Worm (Caenorhabditis elegans): Measurements from ENCODE around the gene Y7A5A.3.

DNA sequence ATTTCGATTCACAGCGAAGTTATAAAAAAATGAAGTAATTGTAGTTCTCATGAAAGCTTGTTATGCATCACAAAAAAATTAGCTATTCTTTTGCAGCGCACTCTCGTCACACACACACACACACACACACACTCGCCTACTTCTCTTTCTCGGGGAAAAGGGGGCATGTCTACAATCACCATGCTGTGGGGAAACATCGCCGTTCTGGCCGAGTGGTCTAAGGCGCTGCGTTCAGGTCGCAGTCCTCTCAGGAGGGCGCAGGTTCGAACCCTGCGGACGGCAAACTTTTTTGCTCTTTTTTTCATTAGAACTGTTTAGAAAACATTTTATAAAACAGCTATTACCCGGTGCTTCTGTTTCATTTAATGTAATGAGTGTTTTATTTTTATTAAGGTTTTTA lies 42.6 kb downstream of the Y7A5A.3 start:
- TF ChIP-seq lsy-2 (tag; optimal IDR thresholded peaks at IDR 0.05) (peak; percentile 51), ztf-11 (tag; optimal IDR thresholded peaks at IDR 0.05) (peak; percentile 4), mls-2 (tag; optimal IDR thresholded peaks at IDR 0.05) (peak; percentile 94), lin-13 (tag; optimal IDR thresholded peaks at IDR 0.05) (peak; percentile 28)
